Worm (Caenorhabditis elegans) whole organism, late embryonic: ENCODE data around the gene srv-10.

Experiments used
- C08G9.2 ChIP-seq: sonication (generic microtip); optimal IDR thresholded peaks from 2 replicates; lab custom pipeline; 2016; ENCODE audit warnings: mild to moderate bottlenecking, missing genetic modification characterization, moderate library complexity, missing compliant biosample characterization
- F13H6.1 ChIP-seq: sonication (generic microtip); optimal IDR thresholded peaks from 2 replicates; lab custom pipeline; 2016; ENCODE audit warnings: missing genetic modification characterization, missing compliant biosample characterization
- K02D7.2 ChIP-seq: sonication (generic microtip); optimal IDR thresholded peaks from 2 replicates; lab custom pipeline; 2017; ENCODE audit warnings: mild to moderate bottlenecking, missing genetic modification characterization, missing compliant biosample characterization
- K09A11.1 ChIP-seq: sonication (generic microtip); optimal IDR thresholded peaks from 2 replicates; lab custom pipeline; 2017; ENCODE audit warnings: antibody characterized with exemption, mild to moderate bottlenecking, missing genetic modification characterization, missing compliant biosample characterization; ENCODE audit not compliant: insufficient read depth
- T23F11.4 ChIP-seq: fragments of 200-800 bp; sonication (Bioruptor generic); optimal IDR thresholded peaks from 2 replicates; lab custom pipeline; 2018; ENCODE audit warnings: mild to moderate bottlenecking, missing genetic modification characterization, missing compliant biosample characterization
- Y22D7AL.16 ChIP-seq: sonication (generic microtip); optimal IDR thresholded peaks from 2 replicates; lab custom pipeline; 2016; ENCODE audit warnings: missing genetic modification characterization, missing compliant biosample characterization
- ama-1 ChIP-seq: fragments of 150-350 bp; optimal IDR thresholded peaks from 2 replicates; lab custom pipeline; 2014
- ceh-14 ChIP-seq: sonication (generic microtip); optimal IDR thresholded peaks from 2 replicates; lab custom pipeline; 2016; ENCODE audit warnings: missing genotype, missing genetic modification characterization, missing compliant biosample characterization
- ceh-18 ChIP-seq: sonication (generic microtip); optimal IDR thresholded peaks from 2 replicates; lab custom pipeline; 2016; ENCODE audit warnings: missing genetic modification characterization, missing compliant biosample characterization
- ceh-19 ChIP-seq: fragments of 200-800 bp; sonication (Bioruptor generic); optimal IDR thresholded peaks from 2 replicates; lab custom pipeline; 2018; ENCODE audit warnings: mild to moderate bottlenecking, missing genetic modification characterization, missing compliant biosample characterization
- ceh-2 ChIP-seq: sonication (generic microtip); optimal IDR thresholded peaks from 2 replicates; lab custom pipeline; 2016; ENCODE audit warnings: missing genotype, missing genetic modification characterization, missing compliant biosample characterization
- ceh-22 ChIP-seq: sonication (generic microtip); optimal IDR thresholded peaks from 2 replicates; lab custom pipeline; 2017; ENCODE audit warnings: missing biosample characterization, missing genetic modification characterization
- ceh-24 ChIP-seq: sonication (generic microtip); optimal IDR thresholded peaks from 2 replicates; lab custom pipeline; 2016; ENCODE audit warnings: mild to moderate bottlenecking, missing genetic modification characterization, missing compliant biosample characterization
- ceh-31 ChIP-seq: sonication (generic microtip); optimal IDR thresholded peaks from 2 replicates; lab custom pipeline; 2016; ENCODE audit warnings: missing genetic modification characterization, missing compliant biosample characterization
- ceh-34 ChIP-seq: sonication (generic microtip); optimal IDR thresholded peaks from 2 replicates; lab custom pipeline; 2016; ENCODE audit warnings: mild to moderate bottlenecking, missing genetic modification characterization, missing compliant biosample characterization
- ceh-45 ChIP-seq: fragments of 200-800 bp; sonication (Bioruptor generic); IDR thresholded peaks from 2 replicates; pipeline ENCODE4 v1.3.6; 2022; ENCODE audit warnings: missing genetic modification reagents, missing genetic modification characterization, missing compliant biosample characterization
- ceh-48 ChIP-seq: sonication (generic microtip); optimal IDR thresholded peaks from 2 replicates; lab custom pipeline; 2016; ENCODE audit warnings: missing genetic modification characterization, inconsistent platforms, missing compliant biosample characterization
- ceh-6 ChIP-seq: fragments of 200-800 bp; sonication (Bioruptor generic); optimal IDR thresholded peaks from 2 replicates; lab custom pipeline; 2018; ENCODE audit warnings: mild to moderate bottlenecking, missing genetic modification characterization, missing compliant biosample characterization
- ceh-9 ChIP-seq: sonication (generic microtip); optimal IDR thresholded peaks from 2 replicates; lab custom pipeline; 2016; ENCODE audit warnings: mild to moderate bottlenecking, missing genetic modification characterization, inconsistent platforms, missing compliant biosample characterization
- che-1 ChIP-seq: sonication (generic microtip); optimal IDR thresholded peaks from 2 replicates; lab custom pipeline; 2016; ENCODE audit warnings: mild to moderate bottlenecking, missing genetic modification characterization, missing compliant biosample characterization
- dmd-4 ChIP-seq: sonication (generic microtip); optimal IDR thresholded peaks from 2 replicates; lab custom pipeline; 2016; ENCODE audit warnings: borderline replicate concordance, missing genetic modification characterization, missing compliant biosample characterization
- dve-1 ChIP-seq: sonication (generic microtip); optimal IDR thresholded peaks from 2 replicates; lab custom pipeline; 2017; ENCODE audit warnings: antibody characterized with exemption, mild to moderate bottlenecking, missing genetic modification characterization, missing compliant biosample characterization
- elt-2 ChIP-seq: sonication (generic microtip); optimal IDR thresholded peaks from 2 replicates; lab custom pipeline; 2016; ENCODE audit warnings: missing genetic modification reagents, missing genetic modification characterization, missing compliant biosample characterization
- elt-4 ChIP-seq: sonication (generic microtip); optimal IDR thresholded peaks from 2 replicates; lab custom pipeline; 2016; ENCODE audit warnings: missing genetic modification characterization, missing compliant biosample characterization
- eyg-1 ChIP-seq: sonication (generic microtip); optimal IDR thresholded peaks from 2 replicates; lab custom pipeline; 2016; ENCODE audit warnings: missing genotype, missing genetic modification characterization, missing compliant biosample characterization
- fax-1 ChIP-seq: sonication (generic microtip); optimal IDR thresholded peaks from 2 replicates; lab custom pipeline; 2016; ENCODE audit warnings: missing genotype, missing genetic modification characterization, missing compliant biosample characterization
- fkh-10 ChIP-seq: fragments of 150-350 bp; optimal IDR thresholded peaks from 2 replicates; lab custom pipeline; 2014; ENCODE audit warnings: missing biosample characterization, missing genetic modification reagents, missing genetic modification characterization
- gmeb-2 ChIP-seq: sonication (generic microtip); optimal IDR thresholded peaks from 2 replicates; lab custom pipeline; 2016; ENCODE audit warnings: missing genetic modification characterization, inconsistent platforms, missing compliant biosample characterization
- hlh-30 ChIP-seq: sonication (generic microtip); optimal IDR thresholded peaks from 2 replicates; lab custom pipeline; 2017; ENCODE audit warnings: antibody characterized with exemption, missing genetic modification characterization, missing compliant biosample characterization; ENCODE audit not compliant: insufficient read depth
- hlh-6 ChIP-seq: sonication (generic microtip); optimal IDR thresholded peaks from 2 replicates; lab custom pipeline; 2016; ENCODE audit warnings: missing genotype, missing genetic modification characterization, missing compliant biosample characterization
- lim-6 ChIP-seq: sonication (generic microtip); optimal IDR thresholded peaks from 2 replicates; lab custom pipeline; 2016; ENCODE audit warnings: missing genetic modification characterization, missing compliant biosample characterization
- madf-2 ChIP-seq: sonication (generic microtip); optimal IDR thresholded peaks from 2 replicates; lab custom pipeline; 2017; ENCODE audit warnings: missing genetic modification characterization, missing compliant biosample characterization
- mec-3 ChIP-seq: sonication (generic microtip); optimal IDR thresholded peaks from 2 replicates; lab custom pipeline; 2016; ENCODE audit warnings: borderline replicate concordance, missing genetic modification characterization, missing compliant biosample characterization
- nhr-11 ChIP-seq: fragments of 150-350 bp; optimal IDR thresholded peaks from 2 replicates; lab custom pipeline; 2014; ENCODE audit warnings: missing biosample characterization, missing genetic modification characterization
- nhr-232 ChIP-seq: sonication (generic microtip); optimal IDR thresholded peaks from 2 replicates; lab custom pipeline; 2016; ENCODE audit warnings: missing genetic modification characterization, missing compliant biosample characterization
- npax-4 ChIP-seq: sonication (generic microtip); optimal IDR thresholded peaks from 2 replicates; lab custom pipeline; 2016; ENCODE audit warnings: missing genetic modification characterization, missing compliant biosample characterization
- pat-9 ChIP-seq: fragments of 200-800 bp; sonication (Bioruptor generic); optimal IDR thresholded peaks from 2 replicates; lab custom pipeline; 2018; ENCODE audit warnings: mild to moderate bottlenecking, missing genetic modification characterization, moderate library complexity, missing compliant biosample characterization
- pax-1 ChIP-seq: fragments of 150-350 bp; optimal IDR thresholded peaks from 2 replicates; lab custom pipeline; 2014; ENCODE audit warnings: missing biosample characterization, missing genetic modification characterization
- pha-2 ChIP-seq: sonication (generic microtip); optimal IDR thresholded peaks from 2 replicates; lab custom pipeline; 2017; ENCODE audit warnings: mild to moderate bottlenecking, missing genetic modification characterization, missing compliant biosample characterization
- pha-4 ChIP-seq: fragments of 150-350 bp; optimal IDR thresholded peaks from 2 replicates; lab custom pipeline; 2018; ENCODE audit warnings: missing biosample characterization, missing genetic modification reagents, missing genetic modification characterization
- ref-2 ChIP-seq: sonication (generic microtip); optimal IDR thresholded peaks from 2 replicates; lab custom pipeline; 2016; ENCODE audit warnings: missing genetic modification characterization, missing compliant biosample characterization
- rnt-1 ChIP-seq: sonication (generic microtip); optimal IDR thresholded peaks from 2 replicates; lab custom pipeline; 2016; ENCODE audit warnings: missing genetic modification characterization, missing compliant biosample characterization
- sox-4 ChIP-seq: sonication (generic microtip); optimal IDR thresholded peaks from 2 replicates; lab custom pipeline; 2017; ENCODE audit warnings: mild to moderate bottlenecking, missing genetic modification characterization, inconsistent platforms, missing compliant biosample characterization
- tbx-2 ChIP-seq: sonication (generic microtip); optimal IDR thresholded peaks from 2 replicates; lab custom pipeline; 2016; ENCODE audit warnings: missing genetic modification characterization, missing compliant biosample characterization
- tbx-7 ChIP-seq: sonication (generic microtip); optimal IDR thresholded peaks from 2 replicates; lab custom pipeline; 2016; ENCODE audit warnings: missing genotype, missing genetic modification characterization, missing compliant biosample characterization
- ttx-3 ChIP-seq: sonication (generic microtip); optimal IDR thresholded peaks from 2 replicates; lab custom pipeline; 2016; ENCODE audit warnings: missing genetic modification reagents, missing genetic modification characterization, missing compliant biosample characterization
- unc-42 ChIP-seq: sonication (generic microtip); optimal IDR thresholded peaks from 2 replicates; lab custom pipeline; 2016; ENCODE audit warnings: missing genotype, missing genetic modification characterization, missing compliant biosample characterization
- unc-55 ChIP-seq: sonication (generic microtip); optimal IDR thresholded peaks from 2 replicates; lab custom pipeline; 2017; ENCODE audit warnings: missing biosample characterization, missing genetic modification reagents, missing genetic modification characterization
- zip-5 ChIP-seq: sonication (generic microtip); optimal IDR thresholded peaks from 2 replicates; lab custom pipeline; 2016; ENCODE audit warnings: missing genetic modification characterization, missing compliant biosample characterization
- ztf-16 ChIP-seq: sonication (generic microtip); optimal IDR thresholded peaks from 2 replicates; lab custom pipeline; 2017; ENCODE audit warnings: missing genetic modification characterization, missing compliant biosample characterization

srv-10 gene

ce11 chrV:13394968-13395367 is 28.7 kb upstream of the srv-10 start:
- TF ChIP-seq pat-9 (tag; lab: Kevin White, UChicago) (no peak), F13H6.1 (tag; lab: Kevin White, UChicago) (no peak), ceh-2 (tag; lab: Kevin White, UChicago) (no peak), C08G9.2 (no peak), che-1 (tag; lab: Kevin White, UChicago) (no peak), unc-42 (tag; lab: Kevin White, UChicago) (peak; percentile 18), lim-6 (tag; lab: Kevin White, UChicago) (no peak), ceh-34 (tag; lab: Kevin White, UChicago) (no peak), npax-4 (tag; lab: Kevin White, UChicago) (no peak), madf-2 (no peak), fax-1 (tag; lab: Kevin White, UChicago) (no peak), unc-55 (peak; percentile 76), Y22D7AL.16 (tag; lab: Kevin White, UChicago) (no peak), pha-4 (no peak), T23F11.4 (no peak), ceh-48 (tag; lab: Kevin White, UChicago) (no peak), ceh-14 (tag; lab: Kevin White, UChicago) (no peak)

ce11 chrV:13396426-13396825 is 27.3 kb upstream of the srv-10 start:
- TF ChIP-seq ceh-31 (tag; lab: Kevin White, UChicago) (peak; percentile 75), ceh-22 (no peak), zip-5 (no peak), elt-2 (tag; lab: Kevin White, UChicago) (peak; percentile 7), unc-55 (peak; percentile 62), ceh-19 (GFP tag; lab: Kevin White, UChicago) (peak; percentile 60), eyg-1 (tag; lab: Kevin White, UChicago) (peak; percentile 13), pha-4 (no peak), nhr-11 (tag; lab: Kevin White, UChicago) (no peak), pha-2 (tag; lab: Kevin White, UChicago) (no peak), ceh-34 (tag; lab: Kevin White, UChicago) (peak; percentile 72), ceh-14 (tag; lab: Kevin White, UChicago) (peak; percentile 64), hlh-30 (tag; lab: Kevin White, UChicago) (peak; percentile 31), tbx-2 (tag; lab: Kevin White, UChicago) (peak; percentile 64), C08G9.2 (peak; percentile 23), unc-42 (tag; lab: Kevin White, UChicago) (peak; percentile 66), rnt-1 (tag; lab: Kevin White, UChicago) (peak; percentile 6), npax-4 (tag; lab: Kevin White, UChicago) (no peak), ceh-48 (tag; lab: Kevin White, UChicago) (no peak), elt-4 (no peak), ceh-24 (tag; lab: Kevin White, UChicago) (no peak), Y22D7AL.16 (tag; lab: Kevin White, UChicago) (no peak), K09A11.1 (no peak), ceh-45 (GFP tag; lab: Robert Waterston, UW) (no peak), nhr-232 (no peak), ceh-18 (tag; lab: Kevin White, UChicago) (peak; percentile 29), gmeb-2 (tag; lab: Kevin White, UChicago) (no peak), mec-3 (tag; lab: Kevin White, UChicago) (no peak), ttx-3 (tag; lab: Kevin White, UChicago) (no peak), ceh-9 (no peak), hlh-6 (tag; lab: Kevin White, UChicago) (peak; percentile 60), fkh-10 (GFP tag; lab: Kevin White, UChicago) (no peak), ceh-2 (tag; lab: Kevin White, UChicago) (peak; percentile 19), F13H6.1 (tag; lab: Kevin White, UChicago) (no peak), ref-2 (no peak), dmd-4 (tag; lab: Kevin White, UChicago) (peak; percentile 62), tbx-7 (tag; lab: Kevin White, UChicago) (no peak), che-1 (tag; lab: Kevin White, UChicago) (peak; percentile 46), ama-1 (lab: Kevin White, UChicago) (no peak), pax-1 (tag; lab: Kevin White, UChicago) (no peak), ceh-6 (peak; percentile 24), dve-1 (tag; lab: Kevin White, UChicago) (no peak), sox-4 (tag; lab: Kevin White, UChicago) (peak; percentile 34), madf-2 (peak; percentile 2), fax-1 (tag; lab: Kevin White, UChicago) (peak; percentile 5), K02D7.2 (tag; lab: Kevin White, UChicago) (no peak), ztf-16 (tag; lab: Kevin White, UChicago) (no peak)
